Worm (Caenorhabditis elegans): ENCODE data around the gene gpa-9.

gpa-9 gene

DNA sequence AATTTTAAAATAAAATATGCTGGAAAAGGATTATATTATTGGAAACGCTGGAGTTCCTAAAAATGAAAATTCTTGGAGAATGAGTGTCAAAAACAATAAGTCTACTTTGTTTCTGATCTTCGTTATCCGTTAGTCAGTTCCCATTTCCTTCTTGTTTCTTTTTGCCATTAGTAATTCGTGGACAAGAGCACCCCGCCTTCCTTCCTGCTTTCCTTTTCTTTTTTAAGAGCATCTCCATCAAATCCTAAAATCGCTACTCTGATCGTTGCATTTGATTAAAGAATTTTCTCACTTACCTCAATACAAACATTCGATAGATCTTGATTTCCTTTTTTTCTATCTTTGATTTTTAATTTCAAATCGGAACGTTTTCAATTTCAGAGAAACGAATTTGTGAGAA, 30.7 kb upstream of the gpa-9 start, which contains the start of gene frpr-15:
Gene frpr-15, plus strand, starts transcription at position 301 of the 400 bp plus-strand sequence.
- TF ChIP-seq zip-8 (tag; optimal IDR thresholded peaks at IDR 0.05) (no peak), drap-1 (GFP tag; optimal IDR thresholded peaks at IDR 0.05) (no peak), ces-1 (GFP tag; optimal IDR thresholded peaks at IDR 0.05) (no peak), lin-13 (tag; optimal IDR thresholded peaks at IDR 0.05) (no peak), blmp-1 (tag; optimal IDR thresholded peaks at IDR 0.05) (no peak), tbx-8 (GFP tag; optimal IDR thresholded peaks at IDR 0.05) (no peak), lsy-2 (tag; optimal IDR thresholded peaks at IDR 0.05) (no peak), mep-1 (tag; optimal IDR thresholded peaks at IDR 0.05) (no peak), ceh-43 (GFP tag; optimal IDR thresholded peaks at IDR 0.05) (no peak), mls-2 (tag; optimal IDR thresholded peaks at IDR 0.05) (no peak), sptf-1 (tag; optimal IDR thresholded peaks at IDR 0.05) (no peak), unc-39 (tag; optimal IDR thresholded peaks at IDR 0.05) (no peak), sem-2 (GFP tag; optimal IDR thresholded peaks at IDR 0.05) (no peak), nhr-2 (tag; optimal IDR thresholded peaks at IDR 0.05) (no peak), snpc-4 (tag; optimal IDR thresholded peaks at IDR 0.05) (no peak), pha-4 (tag; optimal IDR thresholded peaks at IDR 0.05) (no peak), nhr-76 (tag; optimal IDR thresholded peaks at IDR 0.05) (no peak), M03D4.4 (tag; optimal IDR thresholded peaks at IDR 0.05) (no peak), ham-2 (GFP tag; optimal IDR thresholded peaks at IDR 0.05) (no peak)

DNA sequence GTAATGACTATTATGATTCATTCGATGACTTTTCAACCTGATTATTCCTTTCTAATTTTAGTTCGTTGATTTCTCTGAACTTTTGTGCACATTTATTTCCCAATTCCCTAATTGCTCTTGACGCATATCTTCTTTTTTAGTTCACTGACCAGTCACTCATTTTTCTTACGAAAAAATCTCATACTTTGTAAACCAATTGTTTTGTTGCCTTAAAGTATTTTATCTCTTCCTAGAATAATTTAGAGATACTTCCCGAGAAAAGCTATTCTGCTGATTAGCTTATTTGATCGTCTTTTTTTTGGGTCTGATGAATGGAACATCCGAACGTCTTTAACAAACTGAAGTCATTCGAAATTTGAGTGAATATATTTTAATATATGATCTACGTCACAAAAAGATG, 30.2 kb upstream of the gpa-9 start:
- TF ChIP-seq unc-39 (tag; optimal IDR thresholded peaks at IDR 0.05) (no peak), unc-62 (GFP tag; optimal IDR thresholded peaks at IDR 0.05) (no peak), sem-2 (GFP tag; optimal IDR thresholded peaks at IDR 0.05) (no peak)

DNA sequence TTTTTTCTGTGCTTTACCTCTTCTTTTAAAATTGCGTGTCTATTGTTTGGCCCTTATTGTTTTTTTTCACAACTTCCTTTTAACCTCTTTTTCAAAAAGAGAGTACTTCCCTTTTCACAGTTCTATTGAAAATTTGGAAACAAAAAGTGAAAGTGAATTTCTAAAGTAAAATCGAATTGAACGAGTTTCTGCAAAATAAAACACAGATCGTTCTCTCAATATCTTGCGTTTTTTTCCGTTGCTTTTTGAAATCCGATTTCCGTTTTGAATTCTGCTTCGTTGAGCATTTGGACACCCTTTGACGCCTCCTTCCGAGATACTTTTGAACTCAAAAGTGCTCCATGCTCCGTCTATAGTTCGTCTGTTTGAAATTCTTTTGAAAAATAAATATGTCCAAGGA, 27.2 kb upstream of the gpa-9 start:
- no peak for TF ChIP-seq nhr-2 (tag; optimal IDR thresholded peaks at IDR 0.05)
- TF ChIP-seq ces-1 (GFP tag; optimal IDR thresholded peaks at IDR 0.05): no peak
- no peak for TF ChIP-seq nhr-237 (tag; optimal IDR thresholded peaks at IDR 0.05)
- TF ChIP-seq blmp-1 (tag; optimal IDR thresholded peaks at IDR 0.05): no peak
- TF ChIP-seq drap-1 (GFP tag; optimal IDR thresholded peaks at IDR 0.05): no peak
- no peak for TF ChIP-seq sptf-1 (tag; optimal IDR thresholded peaks at IDR 0.05)
- TF ChIP-seq ham-2 (GFP tag; optimal IDR thresholded peaks at IDR 0.05): no peak
- no peak for TF ChIP-seq unc-39 (tag; optimal IDR thresholded peaks at IDR 0.05)

DNA sequence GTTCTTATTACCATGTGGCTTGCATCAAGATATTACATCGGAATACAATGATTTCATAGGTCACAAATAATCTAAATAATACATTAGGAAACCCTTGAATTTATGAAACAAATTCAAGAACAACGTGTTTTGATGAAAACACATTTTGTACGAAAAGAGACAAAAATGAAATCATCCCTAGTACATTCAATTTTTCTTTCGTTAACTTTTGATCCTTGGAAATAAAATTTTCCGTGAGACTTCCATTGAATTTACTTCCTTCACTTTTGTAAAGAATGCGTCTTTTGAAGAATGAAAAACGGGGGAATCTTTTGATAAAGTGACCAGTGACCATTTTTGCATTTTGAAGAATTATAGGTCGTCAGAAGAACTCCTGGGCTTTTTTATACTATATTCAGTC, 24.6 kb upstream of the gpa-9 start:
- no peak for TF ChIP-seq ham-2 (GFP tag; optimal IDR thresholded peaks at IDR 0.05)
- no peak for TF ChIP-seq sem-2 (GFP tag; optimal IDR thresholded peaks at IDR 0.05)
- TF ChIP-seq ces-1 (GFP tag; optimal IDR thresholded peaks at IDR 0.05): no peak
- no peak for TF ChIP-seq tbx-8 (GFP tag; optimal IDR thresholded peaks at IDR 0.05)
- TF ChIP-seq unc-120 (tag; optimal IDR thresholded peaks at IDR 0.05; ENCODE audit: poor library complexity, severe bottlenecking): no peak
- no peak for TF ChIP-seq elt-3 (tag; optimal IDR thresholded peaks at IDR 0.05)
- no peak for TF ChIP-seq lin-13 (tag; optimal IDR thresholded peaks at IDR 0.05)
- no peak for TF ChIP-seq ztf-11 (tag; optimal IDR thresholded peaks at IDR 0.05)
- TF ChIP-seq elt-1 (tag; optimal IDR thresholded peaks at IDR 0.05; ENCODE audit: borderline replicate concordance, insufficient read depth): no peak
- no peak for TF ChIP-seq pha-4 (tag; optimal IDR thresholded peaks at IDR 0.05)
- TF ChIP-seq nhr-2 (tag; optimal IDR thresholded peaks at IDR 0.05): no peak
- no peak for TF ChIP-seq M03D4.4 (tag; optimal IDR thresholded peaks at IDR 0.05)
- TF ChIP-seq ceh-83 (GFP tag; optimal IDR thresholded peaks at IDR 0.05): no peak
- no peak for TF ChIP-seq sptf-1 (tag; optimal IDR thresholded peaks at IDR 0.05)
- no peak for TF ChIP-seq blmp-1 (tag; optimal IDR thresholded peaks at IDR 0.05)
- TF ChIP-seq bed-3 (GFP tag; optimal IDR thresholded peaks at IDR 0.05): no peak
- TF ChIP-seq zip-8 (tag; optimal IDR thresholded peaks at IDR 0.05): no peak
- no peak for TF ChIP-seq ceh-43 (GFP tag; optimal IDR thresholded peaks at IDR 0.05)
- no peak for TF ChIP-seq flh-1 (GFP tag; optimal IDR thresholded peaks at IDR 0.05)

DNA sequence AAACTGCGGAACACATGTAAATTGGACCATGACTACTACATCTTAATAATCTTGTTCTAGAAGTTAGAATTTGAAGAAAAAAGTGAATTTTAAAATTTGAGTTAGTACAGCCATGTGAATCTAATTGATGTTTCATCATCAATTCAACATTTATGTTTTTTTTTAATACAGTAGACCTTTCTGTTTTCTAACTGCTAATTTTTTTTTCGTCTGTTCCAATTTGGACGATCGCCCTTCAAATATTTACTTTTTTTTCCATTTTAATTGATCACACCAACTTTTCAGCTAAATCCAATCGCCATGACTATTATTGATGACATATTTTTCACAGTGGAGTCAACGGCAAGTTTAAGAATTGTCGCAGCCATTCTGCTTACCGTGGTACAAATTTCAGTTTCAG, 21.5 kb upstream of the gpa-9 start, which contains the start of gene srx-116:
Gene srx-116, plus strand, starts transcription at position 301 of the 400 bp plus-strand sequence.
- no peak for TF ChIP-seq mls-2 (tag; optimal IDR thresholded peaks at IDR 0.05)
- TF ChIP-seq nhr-12 (tag; optimal IDR thresholded peaks at IDR 0.05): no peak
- no peak for TF ChIP-seq snpc-4 (tag; optimal IDR thresholded peaks at IDR 0.05)
- no peak for TF ChIP-seq ceh-39 (tag; optimal IDR thresholded peaks at IDR 0.05)
- TF ChIP-seq M03D4.4 (tag; optimal IDR thresholded peaks at IDR 0.05): no peak
- TF ChIP-seq elt-1 (tag; optimal IDR thresholded peaks at IDR 0.05; ENCODE audit: borderline replicate concordance, insufficient read depth): no peak
- no peak for TF ChIP-seq bed-3 (GFP tag; optimal IDR thresholded peaks at IDR 0.05)
- no peak for TF ChIP-seq ceh-83 (GFP tag; optimal IDR thresholded peaks at IDR 0.05)
- no peak for TF ChIP-seq pha-4 (tag; optimal IDR thresholded peaks at IDR 0.05)
- no peak for TF ChIP-seq sem-2 (GFP tag; optimal IDR thresholded peaks at IDR 0.05)
- no peak for TF ChIP-seq tbx-8 (GFP tag; optimal IDR thresholded peaks at IDR 0.05)
- no peak for TF ChIP-seq mab-5 (tag; optimal IDR thresholded peaks at IDR 0.05)
- TF ChIP-seq mep-1 (tag; optimal IDR thresholded peaks at IDR 0.05): no peak
